Worm (Caenorhabditis elegans) whole organism, young adult: Measurements from ENCODE around the gene C55B6.5.

ENCODE experiments used
- F22D6.2 ChIP-seq: sonication (generic microtip); optimal IDR thresholded peaks from 2 replicates; lab custom pipeline; 2016; ENCODE audit warnings: mild to moderate bottlenecking, missing genetic modification characterization, missing compliant biosample characterization
- F49E8.2 ChIP-seq: sonication (generic microtip); optimal IDR thresholded peaks from 3 replicates; lab custom pipeline; 2017; ENCODE audit warnings: missing genetic modification characterization, mild to moderate bottlenecking, missing compliant biosample characterization, antibody characterized with exemption, moderate library complexity; ENCODE audit not compliant: insufficient read depth
- T26A5.8 ChIP-seq: sonication (generic microtip); optimal IDR thresholded peaks from 2 replicates; lab custom pipeline; 2016; ENCODE audit warnings: missing genetic modification characterization, missing compliant biosample characterization
- bed-1 ChIP-seq: fragments of 200-800 bp; sonication (Bioruptor generic); IDR thresholded peaks from 2 replicates; pipeline ENCODE4 v1.3.6; 2022; ENCODE audit warnings: missing genetic modification reagents, missing genetic modification characterization, missing compliant biosample characterization
- cebp-1 ChIP-seq, 2 experiments: fragments of 200-800 bp in 1 of 2; sonication (Bioruptor generic) in 1 of 2; sonication (generic microtip) in 1 of 2; IDR thresholded peaks in 1 of 2; optimal IDR thresholded peaks in 1 of 2; 2 replicates each; pipeline versions ENCODE4 v1.3.6 to Lab custom; 2017 to 2022; ENCODE audit warnings: missing compliant biosample characterization in 2 of 2, missing genetic modification characterization in 2 of 2, mild to moderate bottlenecking in 1 of 2, missing genetic modification reagents in 1 of 2, moderate library complexity in 1 of 2
- ceh-100 ChIP-seq: fragments of 200-800 bp; sonication (Bioruptor generic); IDR thresholded peaks from 2 replicates; pipeline ENCODE4 v1.3.6; 2022; ENCODE audit warnings: missing genetic modification reagents, missing genetic modification characterization, missing compliant biosample characterization
- ceh-27 ChIP-seq: fragments of 200-800 bp; sonication (Bioruptor generic); optimal IDR thresholded peaks from 2 replicates; lab custom pipeline; 2018; ENCODE audit warnings: mild to moderate bottlenecking, missing genetic modification characterization, moderate library complexity, missing compliant biosample characterization
- hsf-1 ChIP-seq: fragments of 200-800 bp; sonication (Bioruptor generic); IDR thresholded peaks from 2 replicates; pipeline ENCODE4 v1.3.6; 2022; ENCODE audit warnings: missing genetic modification reagents, missing genetic modification characterization, missing compliant biosample characterization
- madf-3 ChIP-seq: fragments of 200-800 bp; sonication (Bioruptor generic); IDR thresholded peaks from 2 replicates; pipeline ENCODE4 v1.3.6; 2022; ENCODE audit warnings: missing genetic modification reagents, missing genetic modification characterization, missing compliant biosample characterization
- nfya-2 ChIP-seq: fragments of 200-800 bp; sonication (Bioruptor generic); IDR thresholded peaks from 2 replicates; pipeline ENCODE4 v1.3.6; 2022; ENCODE audit warnings: missing genetic modification reagents, missing genetic modification characterization, missing compliant biosample characterization
- snpc-1.1 ChIP-seq: sonication (generic microtip); optimal IDR thresholded peaks from 2 replicates; lab custom pipeline; 2017; ENCODE audit warnings: missing genetic modification characterization, mild to moderate bottlenecking, missing compliant biosample characterization, antibody characterized with exemption, moderate library complexity, missing genotype, missing genetic modification reagents; ENCODE audit not compliant: insufficient read depth
- tlf-1 ChIP-seq: fragments of 200-800 bp; sonication (Bioruptor generic); optimal IDR thresholded peaks from 2 replicates; lab custom pipeline; 2018; ENCODE audit warnings: mild to moderate bottlenecking, missing genetic modification characterization, missing compliant biosample characterization
- unc-130 ChIP-seq: sonication (generic microtip); optimal IDR thresholded peaks from 2 replicates; lab custom pipeline; 2016; ENCODE audit warnings: missing genetic modification reagents, missing genetic modification characterization, missing compliant biosample characterization
- unc-62 ChIP-seq: fragments of 150-350 bp; optimal IDR thresholded peaks from 2 replicates; lab custom pipeline; 2014; ENCODE audit warnings: missing biosample characterization, missing genetic modification reagents, missing genetic modification characterization

- TF ChIP-seq madf-3 (GFP tag; lab: Robert Waterston, UW), result no peak
- TF ChIP-seq tlf-1 (GFP tag; lab: Kevin White, UChicago), result no peak
- TF ChIP-seq cebp-1 (GFP tag; IDR thresholded peaks at IDR 0.05; lab: Robert Waterston, UW), result no peak
- TF ChIP-seq cebp-1 (tag; optimal IDR thresholded peaks at IDR 0.05; lab: Kevin White, UChicago), result no peak
- no peak for TF ChIP-seq snpc-1.1
- TF ChIP-seq unc-130 (GFP tag; lab: Kevin White, UChicago), result no peak
- TF ChIP-seq F22D6.2, result no peak
- no peak for TF ChIP-seq ceh-27 (GFP tag; lab: Kevin White, UChicago)
- no peak for TF ChIP-seq ceh-100 (GFP tag; lab: Robert Waterston, UW)
- TF ChIP-seq hsf-1 (GFP tag; lab: Robert Waterston, UW), result no peak
- TF ChIP-seq T26A5.8 (tag; lab: Kevin White, UChicago), result no peak
- no peak for TF ChIP-seq unc-62 (GFP tag; lab: Kevin White, UChicago)
- TF ChIP-seq nfya-2 (GFP tag; lab: Robert Waterston, UW), result no peak
- TF ChIP-seq bed-1 (GFP tag; lab: Robert Waterston, UW), result no peak
- no peak for TF ChIP-seq F49E8.2 (tag; lab: Kevin White, UChicago)
Measured at ce11 chrX:7157483-7157882, 47.6 kb downstream of the C55B6.5 start.
